Worm (Caenorhabditis elegans) whole organism, L2 larva: ENCODE data around the gene ZK54.3.

ENCODE experiments used
- ZK546.5 ChIP-seq: sonication (generic microtip); optimal IDR thresholded peaks from 2 replicates; lab custom pipeline; 2017; ENCODE audit warnings: missing biosample characterization, missing genetic modification characterization
- aly-2 ChIP-seq: fragments of 150-350 bp; optimal IDR thresholded peaks from 2 replicates; lab custom pipeline; 2014; ENCODE audit warnings: missing biosample characterization, missing genetic modification characterization
- ceh-82 ChIP-seq: fragments of 150-350 bp; optimal IDR thresholded peaks from 2 replicates; lab custom pipeline; 2014; ENCODE audit warnings: missing biosample characterization, missing genetic modification characterization
- elt-1 ChIP-seq: fragments of 150-350 bp; optimal IDR thresholded peaks from 2 replicates; lab custom pipeline; 2014; ENCODE audit warnings: missing biosample characterization, missing genetic modification characterization
- fos-1 ChIP-seq: fragments of 150-350 bp; optimal IDR thresholded peaks from 2 replicates; lab custom pipeline; 2014; ENCODE audit warnings: missing biosample characterization, missing genetic modification characterization
- lin-13 ChIP-seq: fragments of 150-350 bp; optimal IDR thresholded peaks from 2 replicates; lab custom pipeline; 2014; ENCODE audit warnings: missing biosample characterization, missing genetic modification reagents, missing genetic modification characterization
- mab-5 ChIP-seq: fragments of 150-350 bp; optimal IDR thresholded peaks from 2 replicates; lab custom pipeline; 2014; ENCODE audit warnings: missing biosample characterization, missing genetic modification characterization
- nhr-23 ChIP-seq: fragments of 150-350 bp; optimal IDR thresholded peaks from 2 replicates; lab custom pipeline; 2014; ENCODE audit warnings: missing biosample characterization, missing genetic modification reagents, missing genetic modification characterization
- nhr-6 ChIP-seq: fragments of 150-350 bp; optimal IDR thresholded peaks from 2 replicates; lab custom pipeline; 2014; ENCODE audit warnings: missing biosample characterization, missing genetic modification characterization
- snpc-4 ChIP-seq: fragments of 150-350 bp; optimal IDR thresholded peaks from 2 replicates; lab custom pipeline; 2014; ENCODE audit warnings: missing biosample characterization, missing genetic modification characterization
- unc-62 ChIP-seq: fragments of 150-350 bp; optimal IDR thresholded peaks from 2 replicates; lab custom pipeline; 2014; ENCODE audit warnings: missing biosample characterization, missing genetic modification reagents, missing genetic modification characterization

ce11 chrX:17438386-17438785 lies 28.4 kb downstream of the ZK54.3 start, which contains the start of gene C36E6.8:
- TF ChIP-seq ZK546.5 (tag; lab: Kevin White, UChicago) (no peak), fos-1 (tag; lab: Kevin White, UChicago) (no peak), aly-2 (tag; lab: Kevin White, UChicago) (no peak), lin-13 (no peak), nhr-23 (tag; lab: Kevin White, UChicago) (no peak), snpc-4 (tag; lab: Kevin White, UChicago) (no peak), mab-5 (tag; lab: Kevin White, UChicago) (no peak), ceh-82 (tag; lab: Kevin White, UChicago) (no peak), elt-1 (tag; lab: Kevin White, UChicago) (no peak), nhr-6 (tag; lab: Kevin White, UChicago) (no peak), unc-62 (no peak)
